Fruit fly (Drosophila melanogaster) whole organism, embryonic: ENCODE results near the gene eya.

Experiments
- Aef1 ChIP-seq: fragments of 200-800 bp; sonication (Bioruptor generic); IDR thresholded peaks from 3 replicates; pipeline ENCODE4 v1.3.6; 2022; ENCODE audit warnings: missing biosample characterization, missing genetic modification characterization
- Atf3 ChIP-seq: fragments of 200-800 bp; sonication (Bioruptor generic); optimal IDR thresholded peaks from 3 replicates; lab custom pipeline; 2016; ENCODE audit warnings: missing biosample characterization, missing genetic modification characterization
- Atf6 ChIP-seq: fragments of 200-800 bp; sonication (Bioruptor generic); IDR thresholded peaks from 2 replicates; pipeline ENCODE4 v1.3.6; 2022; ENCODE audit warnings: missing biosample characterization, missing genetic modification characterization
- Bdp1 ChIP-seq: fragments of 200-800 bp; sonication (Bioruptor generic); optimal IDR thresholded peaks from 3 replicates; lab custom pipeline; 2016; ENCODE audit warnings: missing biosample characterization, missing genetic modification characterization
- CG10431 ChIP-seq: fragments of 200-800 bp; sonication (Bioruptor generic); optimal IDR thresholded peaks from 3 replicates; lab custom pipeline; 2018; ENCODE audit warnings: missing biosample characterization, mild to moderate bottlenecking, missing genetic modification characterization
- CG11560 ChIP-seq: fragments of 200-800 bp; sonication (Bioruptor generic); IDR thresholded peaks from 3 replicates; pipeline ENCODE4 v1.3.6; 2022; ENCODE audit warnings: missing biosample characterization, missing genetic modification characterization
- CG14014 ChIP-seq: fragments of 200-800 bp; sonication (Bioruptor generic); IDR thresholded peaks from 2 replicates; pipeline ENCODE4 v1.3.6; 2022; ENCODE audit warnings: missing biosample characterization, missing genetic modification characterization
- CG14710 ChIP-seq: fragments of 200-800 bp; sonication (Bioruptor generic); optimal IDR thresholded peaks from 3 replicates; lab custom pipeline; 2019; ENCODE audit warnings: missing biosample characterization, mild to moderate bottlenecking, missing genetic modification characterization, moderate library complexity
- CG14860 ChIP-seq: fragments of 200-800 bp; sonication (Bioruptor generic); IDR thresholded peaks from 3 replicates; pipeline ENCODE4 v1.3.6; 2022; ENCODE audit warnings: missing biosample characterization, missing genetic modification characterization; ENCODE audit not compliant: partially characterized antibody
- CG15269 ChIP-seq: fragments of 200-800 bp; sonication (Bioruptor generic); optimal IDR thresholded peaks from 2 replicates; lab custom pipeline; 2018; ENCODE audit warnings: missing biosample characterization, mild to moderate bottlenecking, missing genetic modification characterization, moderate library complexity
- CG16815 ChIP-seq: fragments of 200-800 bp; sonication (Bioruptor generic); optimal IDR thresholded peaks from 3 replicates; lab custom pipeline; 2017; ENCODE audit warnings: missing biosample characterization, mild to moderate bottlenecking, missing genetic modification characterization
- CG16863 ChIP-seq: fragments of 200-800 bp; sonication (Bioruptor generic); optimal IDR thresholded peaks from 3 replicates; lab custom pipeline; 2016; ENCODE audit warnings: missing biosample characterization, missing genetic modification characterization
- CG2712 ChIP-seq: fragments of 200-800 bp; optimal IDR thresholded peaks from 3 replicates; lab custom pipeline; 2019; ENCODE audit warnings: missing biosample characterization, mild to moderate bottlenecking, missing genetic modification characterization, moderate library complexity
- CG30020 ChIP-seq: fragments of 200-800 bp; optimal IDR thresholded peaks from 2 replicates; lab custom pipeline; 2019; ENCODE audit warnings: missing biosample characterization, mild to moderate bottlenecking, missing genetic modification characterization, moderate library complexity
- CG31388 ChIP-seq: fragments of 200-800 bp; sonication (Bioruptor generic); optimal IDR thresholded peaks from 2 replicates; lab custom pipeline; 2016; ENCODE audit warnings: missing biosample characterization, missing genetic modification characterization
- CG31441 ChIP-seq: fragments of 200-800 bp; sonication (Bioruptor generic); IDR thresholded peaks from 2 replicates; pipeline ENCODE4 v1.3.6; 2022; ENCODE audit warnings: missing biosample characterization, missing genetic modification characterization
- CG3281 ChIP-seq: fragments of 200-800 bp; sonication (Bioruptor generic); optimal IDR thresholded peaks from 3 replicates; lab custom pipeline; 2017; ENCODE audit warnings: missing biosample characterization, mild to moderate bottlenecking, missing genetic modification characterization
- CG3726 ChIP-seq: fragments of 200-800 bp; sonication (Bioruptor generic); IDR thresholded peaks from 3 replicates; pipeline ENCODE4, ENCODE4 v1.3.6; 2022; ENCODE audit warnings: missing biosample characterization, missing genetic modification characterization
- CG43689 ChIP-seq: fragments of 200-800 bp; sonication (Bioruptor generic); IDR thresholded peaks from 2 replicates; pipeline ENCODE4 v1.3.6; 2022; ENCODE audit warnings: missing biosample characterization, missing genetic modification characterization
- CG4404 ChIP-seq: fragments of 200-800 bp; sonication (Bioruptor generic); IDR thresholded peaks from 2 replicates; pipeline ENCODE4 v1.3.6; 2022; ENCODE audit warnings: missing biosample characterization, missing genetic modification characterization
- CG6791 ChIP-seq: fragments of 200-800 bp; sonication (Bioruptor generic); IDR thresholded peaks from 3 replicates; pipeline ENCODE4 v1.3.6; 2022; ENCODE audit warnings: missing biosample characterization, missing genetic modification characterization; ENCODE audit not compliant: partially characterized antibody
- CG7372 ChIP-seq: fragments of 200-800 bp; sonication (Bioruptor generic); IDR thresholded peaks from 2 replicates; pipeline ENCODE4 v1.3.6; 2022; ENCODE audit warnings: missing biosample characterization, missing genetic modification characterization
- Dad ChIP-seq: fragments of 200-800 bp; sonication (Bioruptor generic); optimal IDR thresholded peaks from 3 replicates; lab custom pipeline; 2016; ENCODE audit warnings: missing biosample characterization, missing genetic modification characterization
- Ets97D ChIP-seq: fragments of 200-800 bp; sonication (Bioruptor generic); optimal IDR thresholded peaks from 3 replicates; lab custom pipeline; 2016; ENCODE audit warnings: missing biosample characterization, missing genetic modification characterization
- Lpt ChIP-seq: fragments of >200 bp; optimal IDR thresholded peaks from 2 replicates; lab custom pipeline; 2018; ENCODE audit warnings: missing biosample characterization, missing genetic modification characterization
- MTF-1 ChIP-seq: fragments of 200-800 bp; sonication (Bioruptor generic); optimal IDR thresholded peaks from 2 replicates; lab custom pipeline; 2018; ENCODE audit warnings: missing biosample characterization, mild to moderate bottlenecking, missing genetic modification characterization, borderline replicate concordance
- Meics ChIP-seq: fragments of 200-800 bp; sonication (Bioruptor generic); optimal IDR thresholded peaks from 2 replicates; lab custom pipeline; 2017; ENCODE audit warnings: missing biosample characterization, mild to moderate bottlenecking, missing genetic modification characterization
- NfI ChIP-seq: fragments of 200-800 bp; sonication (Bioruptor generic); optimal IDR thresholded peaks from 3 replicates; lab custom pipeline; 2018; ENCODE audit warnings: missing biosample characterization, mild to moderate bottlenecking, missing genetic modification characterization, moderate library complexity
- Rx ChIP-seq: fragments of 200-800 bp; sonication (Bioruptor generic); IDR thresholded peaks from 2 replicates; pipeline ENCODE4 v1.3.6; 2022; ENCODE audit warnings: missing biosample characterization, missing genetic modification characterization
- Side ChIP-seq: fragments of 200-800 bp; sonication (Bioruptor generic); optimal IDR thresholded peaks from 2 replicates; lab custom pipeline; 2016; ENCODE audit warnings: missing biosample characterization, missing genetic modification characterization
- Stat92E ChIP-seq, 3 experiments: fragments of >200 bp in 2 of 3; fragments of 200-800 bp in 1 of 3; sonication (Bioruptor generic) in 1 of 3; optimal IDR thresholded peaks; 2 replicates each; lab custom pipeline; 2017 to 2019; ENCODE audit warnings: missing biosample characterization in 3 of 3, missing genetic modification characterization in 3 of 3, mild to moderate bottlenecking in 1 of 3, moderate library complexity in 1 of 3
- Xbp1 ChIP-seq: fragments of 200-800 bp; sonication (Bioruptor generic); optimal IDR thresholded peaks from 3 replicates; lab custom pipeline; 2016; ENCODE audit warnings: missing biosample characterization, mild to moderate bottlenecking, missing genetic modification characterization
- ato ChIP-seq: fragments of 200-800 bp; sonication (Bioruptor generic); IDR thresholded peaks from 2 replicates; pipeline ENCODE4 v1.3.6; 2022; ENCODE audit warnings: missing biosample characterization, missing genetic modification characterization; ENCODE audit not compliant: partially characterized antibody
- btn ChIP-seq: fragments of 200-800 bp; sonication (Bioruptor generic); optimal IDR thresholded peaks from 2 replicates; lab custom pipeline; 2016; ENCODE audit warnings: missing biosample characterization, missing genetic modification characterization
- croc ChIP-seq: fragments of 200-800 bp; sonication (Bioruptor generic); conservative IDR thresholded peaks from 3 replicates; pipeline ENCODE4 v1.3.6; 2022; ENCODE audit warnings: missing biosample characterization, missing genetic modification characterization
- dmrt99B ChIP-seq: fragments of 200-800 bp; sonication (Bioruptor generic); optimal IDR thresholded peaks from 2 replicates; lab custom pipeline; 2018; ENCODE audit warnings: missing biosample characterization, mild to moderate bottlenecking, missing genetic modification characterization, moderate library complexity
- ems ChIP-seq: fragments of 200-800 bp; sonication (Bioruptor generic); optimal IDR thresholded peaks from 3 replicates; lab custom pipeline; 2016; ENCODE audit warnings: missing biosample characterization, missing genetic modification characterization
- fd3F ChIP-seq: fragments of 200-800 bp; sonication (Bioruptor generic); optimal IDR thresholded peaks from 2 replicates; lab custom pipeline; 2018; ENCODE audit warnings: missing biosample characterization, mild to moderate bottlenecking, missing genetic modification characterization, moderate library complexity
- gcm2 ChIP-seq: fragments of 200-800 bp; sonication (Bioruptor generic); optimal IDR thresholded peaks from 2 replicates; lab custom pipeline; 2016; ENCODE audit warnings: missing biosample characterization, missing genetic modification characterization
- gfzf ChIP-seq: fragments of 200-800 bp; sonication (Bioruptor generic); optimal IDR thresholded peaks from 2 replicates; lab custom pipeline; 2016; ENCODE audit warnings: missing biosample characterization, mild to moderate bottlenecking, missing genetic modification characterization, moderate library complexity
- grau ChIP-seq: fragments of 200-800 bp; optimal IDR thresholded peaks from 3 replicates; lab custom pipeline; 2019; ENCODE audit warnings: missing biosample characterization, mild to moderate bottlenecking, missing genetic modification characterization, moderate library complexity
- grn ChIP-seq: fragments of 200-800 bp; sonication (Bioruptor generic); optimal IDR thresholded peaks from 3 replicates; lab custom pipeline; 2017; ENCODE audit warnings: missing biosample characterization, missing genetic modification characterization
- gro ChIP-seq: fragments of 200-800 bp; sonication (Bioruptor generic); optimal IDR thresholded peaks from 2 replicates; lab custom pipeline; 2016; ENCODE audit warnings: missing biosample characterization, missing genetic modification characterization
- h ChIP-seq: fragments of >200 bp; optimal IDR thresholded peaks from 2 replicates; lab custom pipeline; 2017
- knrl ChIP-seq: fragments of 200-800 bp; sonication (Bioruptor generic); IDR thresholded peaks from 3 replicates; pipeline ENCODE4 v1.3.6; 2022; ENCODE audit warnings: missing biosample characterization, missing genetic modification characterization; ENCODE audit not compliant: partially characterized antibody
- nom ChIP-seq: fragments of 200-800 bp; sonication (Bioruptor generic); optimal IDR thresholded peaks from 2 replicates; lab custom pipeline; 2017; ENCODE audit warnings: missing biosample characterization, missing genetic modification characterization, mild to moderate bottlenecking, moderate library complexity, missing genetic modification reagents
- tup ChIP-seq: fragments of 200-800 bp; sonication (Bioruptor generic); optimal IDR thresholded peaks from 2 replicates; lab custom pipeline; 2016; ENCODE audit warnings: missing biosample characterization, mild to moderate bottlenecking, missing genetic modification characterization, moderate library complexity
- vvl ChIP-seq: fragments of 200-800 bp; sonication (Bioruptor generic); IDR thresholded peaks from 2 replicates; pipeline ENCODE4 v1.3.6; 2022; ENCODE audit warnings: missing biosample characterization, missing genetic modification characterization

Gene eya

DNA sequence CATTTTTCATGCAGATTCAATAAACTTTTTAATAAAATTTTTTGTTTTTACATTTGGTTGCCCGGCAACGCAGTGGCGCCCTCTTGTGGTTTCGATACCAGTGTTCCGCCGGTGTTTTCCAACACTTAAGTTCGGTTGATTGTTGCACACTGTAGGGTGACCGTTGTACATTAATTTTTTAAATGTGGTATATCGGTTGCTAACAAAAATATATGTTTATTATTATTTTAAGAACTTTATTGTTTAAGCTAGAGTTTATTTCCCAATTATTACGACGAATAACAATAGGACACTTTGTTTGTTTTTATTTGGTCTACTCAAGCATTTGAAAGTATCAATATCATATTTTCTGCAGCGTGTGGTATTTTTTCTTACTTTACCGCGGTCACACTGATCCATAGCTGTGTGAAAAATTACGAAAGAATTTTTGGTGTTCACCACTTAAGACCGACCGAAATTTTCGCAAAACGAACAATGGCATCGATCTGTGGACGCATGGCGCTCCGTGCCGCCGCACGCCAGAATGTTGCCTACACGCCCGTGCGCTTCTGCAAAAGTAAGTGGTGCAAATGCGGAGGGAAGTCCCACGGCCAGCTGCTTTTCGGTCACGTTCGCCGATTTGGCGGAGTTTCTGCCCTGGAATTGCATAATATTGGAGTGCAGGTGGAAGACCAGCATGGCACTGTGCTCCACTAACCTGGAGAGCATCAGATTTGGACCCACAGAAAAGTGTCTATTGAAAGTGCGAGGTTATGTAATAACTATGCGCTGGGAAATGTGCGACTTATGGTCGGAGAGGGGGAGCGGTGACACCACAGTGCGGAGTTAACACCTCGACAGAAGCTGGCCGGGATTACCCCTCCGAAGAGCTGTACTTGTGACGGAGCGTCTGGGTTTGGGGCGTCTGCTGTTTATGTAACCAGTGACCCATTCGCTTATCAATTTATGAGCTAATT is 10.9 kb upstream of the eya start, which contains the start of the genes IFT52 and COX5B (continued):
- TF ChIP-seq CG6791 (GFP tag; lab: Robert Waterston, UW) (peak; percentile 60; the same call in 2 of the 3 replicates), CG15269 (peak; percentile 15), CG4404 (GFP tag; lab: Robert Waterston, UW) (peak; percentile 47), Dad (GFP tag; lab: Kevin White, UChicago) (peak; percentile 75), knrl (peak; percentile 51; the same call in 1 of the 3 replicates), dmrt99B (tag; lab: Kevin White, UChicago) (peak; percentile 23), grn (peak; percentile 14), btn (GFP tag; lab: Kevin White, UChicago) (no peak), CG3726 (GFP tag; lab: Robert Waterston, UW) (no peak), NfI (peak; percentile 75), tup (GFP tag; lab: Kevin White, UChicago) (peak; percentile 72), fd3F (GFP tag; lab: Kevin White, UChicago) (peak; percentile 45), ems (GFP tag; lab: Kevin White, UChicago) (peak; percentile 82), CG3281 (peak; percentile 52), h (lab: Kevin White, UChicago) (no peak), CG14860 (GFP tag; lab: Robert Waterston, UW) (no peak), CG14710 (tag; lab: Kevin White, UChicago) (peak; percentile 86), Atf6 (0 out of 2 replicates have a peak, but pooled peaks have one; percentile 14), Atf3 (GFP tag; lab: Kevin White, UChicago) (no peak), CG7372 (peak; percentile 17; the same call in 1 of the 2 replicates), nom (GFP tag; lab: Kevin White, UChicago) (no peak), CG31441 (GFP tag; lab: Robert Waterston, UW) (peak; percentile 61), CG31388 (peak; percentile 66), Meics (GFP tag; lab: Kevin White, UChicago) (peak; percentile 62), CG11560 (no peak), CG30020 (tag; lab: Kevin White, UChicago) (peak; percentile 46), gfzf (GFP tag; lab: Kevin White, UChicago) (peak; percentile 76), MTF-1 (GFP tag; lab: Kevin White, UChicago) (peak; percentile 22), Aef1 (peak; percentile 53; the same call in 2 of the 3 replicates), CG10431 (no peak), Rx (GFP tag; lab: Robert Waterston, UW) (no peak), Ets97D (GFP tag; lab: Kevin White, UChicago) (peak; percentile 82), vvl (peak; percentile 81), Lpt (no peak), gcm2 (GFP tag; lab: Kevin White, UChicago) (no peak), CG2712 (tag; lab: Kevin White, UChicago) (peak; percentile 73), CG16815 (peak; percentile 49), Bdp1 (GFP tag; lab: Kevin White, UChicago) (no peak), CG43689 (GFP tag; lab: Robert Waterston, UW) (no peak), Side (peak; percentile 40), croc (GFP tag; lab: Robert Waterston, UW) (peak; percentile 36; the same call in 2 of the 3 replicates), ato (0 out of 2 replicates have a peak, but pooled peaks have one; percentile 30), grau (tag; lab: Kevin White, UChicago) (peak; percentile 57), Stat92E (GFP tag; optimal IDR thresholded peaks at IDR 0.05; lab: Kevin White, UChicago) (peak in 1 of 3 experiments; percentile 31), gro (GFP tag; lab: Kevin White, UChicago) (peak; percentile 79), CG14014 (GFP tag; lab: Robert Waterston, UW) (0 out of 2 replicates have a peak, but pooled peaks have one; percentile 38), Xbp1 (GFP tag; lab: Kevin White, UChicago) (peak; percentile 87), CG16863 (GFP tag; lab: Kevin White, UChicago) (peak; percentile 26)
